Fruit fly (Drosophila melanogaster): ENCODE measurements around the gene CG18048.
A peak's percentile ranks its signal among the peaks of the same experiment; 100 is the strongest.

The CG18048 gene

dm6 chr3R:6350755-6351154 is 4.8 kb downstream of the CG18048 start, which contains the start of gene Pak:
TSS of gene Pak (plus strand) at chr3R:6350896.
- TF ChIP-seq CG8119 (GFP tag; IDR thresholded peaks at IDR 0.05), result no peak
- TF ChIP-seq CG8632 (GFP tag; optimal IDR thresholded peaks at IDR 0.05), result no peak
- TF ChIP-seq pdm3 (GFP tag; optimal IDR thresholded peaks at IDR 0.05), result no peak
- TF ChIP-seq Lpt (GFP tag; optimal IDR thresholded peaks at IDR 0.05), result no peak
- TF ChIP-seq fkh (GFP tag; optimal IDR thresholded peaks at IDR 0.05), result no peak
- no peak for TF ChIP-seq Ets96B (tag; optimal IDR thresholded peaks at IDR 0.05)
- no peak for TF ChIP-seq CG3919 (GFP tag; optimal IDR thresholded peaks at IDR 0.05)
- TF ChIP-seq CG6792 (GFP tag; optimal IDR thresholded peaks at IDR 0.05), result no peak
- TF ChIP-seq dsx (GFP tag; optimal IDR thresholded peaks at IDR 0.05; ENCODE audit: poor library complexity, severe bottlenecking), result peak; percentile 70
- TF ChIP-seq vri (GFP tag; optimal IDR thresholded peaks at IDR 0.05), result no peak
- TF ChIP-seq CG16779 (tag; optimal IDR thresholded peaks at IDR 0.05), result no peak
- no peak for TF ChIP-seq Hr4 (GFP tag; optimal IDR thresholded peaks at IDR 0.05)
- no peak for TF ChIP-seq Eip93F (GFP tag; optimal IDR thresholded peaks at IDR 0.05)
- no peak for TF ChIP-seq Smox (GFP tag; optimal IDR thresholded peaks at IDR 0.05)
- no peak for TF ChIP-seq Eip75B (GFP tag; optimal IDR thresholded peaks at IDR 0.05)
- TF ChIP-seq CG32006 (GFP tag; optimal IDR thresholded peaks at IDR 0.05), result no peak
- peak; percentile 10 for TF ChIP-seq CG31627 (GFP tag; optimal IDR thresholded peaks at IDR 0.05)
- no peak for TF ChIP-seq CG6276 (GFP tag; optimal IDR thresholded peaks at IDR 0.05)
- TF ChIP-seq fd59A (GFP tag; optimal IDR thresholded peaks at IDR 0.05), result no peak
- no peak for TF ChIP-seq Met (GFP tag; optimal IDR thresholded peaks at IDR 0.05)
- TF ChIP-seq CG6808 (GFP tag; optimal IDR thresholded peaks at IDR 0.05), result no peak
- TF ChIP-seq acj6 (GFP tag; optimal IDR thresholded peaks at IDR 0.05), result no peak
- no peak for TF ChIP-seq spab (GFP tag; optimal IDR thresholded peaks at IDR 0.05)
- no peak for TF ChIP-seq CG7368 (GFP tag; optimal IDR thresholded peaks at IDR 0.05)
- TF ChIP-seq achi (GFP tag; optimal IDR thresholded peaks at IDR 0.05), result peak; percentile 3
- no peak for TF ChIP-seq lz (GFP tag; optimal IDR thresholded peaks at IDR 0.05)
- no peak for TF ChIP-seq Eip78C (GFP tag)
- TF ChIP-seq OdsH (GFP tag; optimal IDR thresholded peaks at IDR 0.05), result no peak
- TF ChIP-seq CG6854 (GFP tag; optimal IDR thresholded peaks at IDR 0.05), result no peak
- TF ChIP-seq topi (GFP tag; optimal IDR thresholded peaks at IDR 0.05), result peak; percentile 19

DNA sequence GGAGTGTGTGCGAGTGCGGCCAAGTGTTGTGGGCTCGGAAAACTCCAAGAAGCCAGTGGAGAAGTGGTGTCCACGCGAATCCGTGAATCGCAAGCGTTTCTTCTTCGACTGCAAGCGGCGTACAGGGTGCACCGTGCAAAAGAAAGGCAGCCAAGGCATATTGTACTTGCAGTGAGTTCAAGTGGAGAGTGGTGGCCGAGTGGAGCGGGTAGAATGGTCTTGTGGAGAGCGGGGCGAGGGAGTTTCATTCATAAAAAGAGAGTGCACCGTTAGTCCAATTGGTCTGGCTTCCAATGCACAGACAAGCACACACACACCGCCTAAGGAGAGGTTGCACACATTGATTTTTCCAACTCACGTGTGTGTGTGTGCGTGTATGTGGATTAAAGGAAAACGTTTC is 5.3 kb downstream of the CG18048 start:
- peak in 1 of 2 experiments; percentile 7 for TF ChIP-seq ss (GFP tag; optimal IDR thresholded peaks at IDR 0.05)
- TF ChIP-seq CG6276 (GFP tag; optimal IDR thresholded peaks at IDR 0.05), result no peak
- peak; percentile 22 for TF ChIP-seq CG32006 (GFP tag; optimal IDR thresholded peaks at IDR 0.05)
- TF ChIP-seq CG15336 (GFP tag; IDR thresholded peaks at IDR 0.05), result no peak
- TF ChIP-seq dac (GFP tag; optimal IDR thresholded peaks at IDR 0.05), result no peak
- TF ChIP-seq CG9139 (GFP tag; optimal IDR thresholded peaks at IDR 0.05), result peak; percentile 32
- TF ChIP-seq Eip78C (GFP tag), result peak; percentile 81
- no peak for TF ChIP-seq Met (GFP tag; optimal IDR thresholded peaks at IDR 0.05)
- TF ChIP-seq CG6854 (GFP tag; optimal IDR thresholded peaks at IDR 0.05), result peak; percentile 29
- TF ChIP-seq salr (GFP tag; optimal IDR thresholded peaks at IDR 0.05), result peak in 1 of 2 experiments; percentile 8
- TF ChIP-seq CG1621 (tag; optimal IDR thresholded peaks at IDR 0.05), result peak; percentile 37
- TF ChIP-seq eg (GFP tag; IDR thresholded peaks at IDR 0.05), result no peak; the same call in 1 of the 3 replicates
- 0 out of 3 replicates have a peak, but pooled peaks have one; percentile 36 for TF ChIP-seq CG8119 (GFP tag; IDR thresholded peaks at IDR 0.05)
- no peak for TF ChIP-seq Ets96B (tag; optimal IDR thresholded peaks at IDR 0.05)
- TF ChIP-seq CG6163 (GFP tag; IDR thresholded peaks at IDR 0.05), result 0 out of 3 replicates have a peak, but pooled peaks have one; percentile 10
- TF ChIP-seq Lpt (GFP tag; optimal IDR thresholded peaks at IDR 0.05), result peak; percentile 29
- peak; percentile 10 for TF ChIP-seq CG3919 (GFP tag; optimal IDR thresholded peaks at IDR 0.05)
- TF ChIP-seq Sox102F (GFP tag; optimal IDR thresholded peaks at IDR 0.05), result no peak
- TF ChIP-seq CG7368 (GFP tag; optimal IDR thresholded peaks at IDR 0.05), result no peak
- TF ChIP-seq Hr4 (GFP tag; optimal IDR thresholded peaks at IDR 0.05), result no peak
